Fruit fly (Drosophila melanogaster) whole organism, embryonic: ENCODE measurements around the gene Grip91.
A peak's percentile ranks its signal among the peaks of the same experiment; 100 is the strongest.

Experiments used
- Atf3 ChIP-seq: fragments of 200-800 bp; sonication (Bioruptor generic); optimal IDR thresholded peaks from 3 replicates; lab custom pipeline; 2016; ENCODE audit warnings: missing biosample characterization, missing genetic modification characterization
- Bteb2 ChIP-seq: fragments of 200-800 bp; sonication (Bioruptor generic); optimal IDR thresholded peaks from 2 replicates; lab custom pipeline; 2016; ENCODE audit warnings: missing biosample characterization, missing genetic modification characterization
- CG10274 ChIP-seq: fragments of 200-800 bp; sonication (Bioruptor generic); optimal IDR thresholded peaks from 3 replicates; lab custom pipeline; 2017; ENCODE audit warnings: missing biosample characterization, mild to moderate bottlenecking, missing genetic modification characterization
- CG11696 ChIP-seq: fragments of 200-800 bp; sonication (Bioruptor generic); IDR thresholded peaks from 2 replicates; pipeline ENCODE4 v1.3.6; 2022; ENCODE audit warnings: missing biosample characterization, missing genetic modification characterization
- CG12155 ChIP-seq: fragments of 200-800 bp; sonication (Bioruptor generic); optimal IDR thresholded peaks from 3 replicates; lab custom pipeline; 2016; ENCODE audit warnings: missing biosample characterization, missing genetic modification characterization
- CG12769 ChIP-seq: fragments of 200-800 bp; sonication (Bioruptor generic); optimal IDR thresholded peaks from 2 replicates; lab custom pipeline; 2019; ENCODE audit warnings: missing biosample characterization, mild to moderate bottlenecking, missing genetic modification characterization, moderate library complexity
- CG13894 ChIP-seq: fragments of 200-800 bp; sonication (Bioruptor generic); optimal IDR thresholded peaks from 3 replicates; lab custom pipeline; 2018; ENCODE audit warnings: missing biosample characterization, mild to moderate bottlenecking, missing genetic modification characterization, moderate library complexity
- CG1529 ChIP-seq: fragments of 200-800 bp; sonication (Bioruptor generic); optimal IDR thresholded peaks from 3 replicates; lab custom pipeline; 2018; ENCODE audit warnings: missing biosample characterization, missing genetic modification characterization
- CG17912 ChIP-seq: fragments of 200-800 bp; sonication (Bioruptor generic); optimal IDR thresholded peaks from 2 replicates; lab custom pipeline; 2018; ENCODE audit warnings: missing biosample characterization, mild to moderate bottlenecking, missing genetic modification characterization
- CG3163 ChIP-seq: fragments of 200-800 bp; sonication (Bioruptor generic); optimal IDR thresholded peaks from 3 replicates; lab custom pipeline; 2016; ENCODE audit warnings: missing biosample characterization, missing genetic modification characterization
- CG32767 ChIP-seq: fragments of 200-800 bp; sonication (Bioruptor generic); IDR thresholded peaks from 2 replicates; pipeline ENCODE4 v1.3.6; 2022; ENCODE audit warnings: missing biosample characterization, missing genetic modification characterization
- CG6765 ChIP-seq: fragments of 200-800 bp; sonication (Bioruptor generic); optimal IDR thresholded peaks from 3 replicates; lab custom pipeline; 2017; ENCODE audit warnings: missing biosample characterization, mild to moderate bottlenecking, missing genetic modification characterization
- CG7556 ChIP-seq: fragments of 200-800 bp; sonication (Bioruptor generic); optimal IDR thresholded peaks from 2 replicates; lab custom pipeline; 2017; ENCODE audit warnings: missing biosample characterization, mild to moderate bottlenecking, missing genetic modification characterization
- CG7786 ChIP-seq: fragments of 200-800 bp; sonication (Bioruptor generic); optimal IDR thresholded peaks from 2 replicates; lab custom pipeline; 2016; ENCODE audit warnings: missing biosample characterization, missing genetic modification characterization
- Dp ChIP-seq: fragments of 200-800 bp; sonication (Bioruptor generic); optimal IDR thresholded peaks from 2 replicates; lab custom pipeline; 2018; ENCODE audit warnings: missing biosample characterization, mild to moderate bottlenecking, missing genetic modification characterization, moderate library complexity
- HLH54F ChIP-seq: fragments of 200-800 bp; sonication (Bioruptor generic); optimal IDR thresholded peaks from 3 replicates; lab custom pipeline; 2016; ENCODE audit warnings: missing biosample characterization, missing genetic modification characterization
- HmgD ChIP-seq: fragments of 200-800 bp; sonication (Bioruptor generic); optimal IDR thresholded peaks from 3 replicates; lab custom pipeline; 2016; ENCODE audit warnings: missing biosample characterization, missing genetic modification characterization
- HmgZ ChIP-seq: fragments of 200-800 bp; sonication (Bioruptor generic); optimal IDR thresholded peaks from 2 replicates; lab custom pipeline; 2018; ENCODE audit warnings: missing biosample characterization, mild to moderate bottlenecking, missing genetic modification characterization
- Lim3 ChIP-seq: fragments of 200-800 bp; sonication (Bioruptor generic); IDR thresholded peaks from 2 replicates; pipeline ENCODE4 v1.3.6; 2022; ENCODE audit warnings: missing biosample characterization, missing genetic modification characterization
- MBD-R2 ChIP-seq: fragments of 200-800 bp; sonication (Bioruptor generic); IDR thresholded peaks from 2 replicates; pipeline ENCODE4 v1.3.6; 2022; ENCODE audit warnings: missing biosample characterization, missing genetic modification characterization
- NK7.1 ChIP-seq: fragments of 200-800 bp; sonication (Bioruptor generic); optimal IDR thresholded peaks from 3 replicates; lab custom pipeline; 2016; ENCODE audit warnings: missing biosample characterization, missing genetic modification characterization
- NfI ChIP-seq: fragments of 200-800 bp; sonication (Bioruptor generic); optimal IDR thresholded peaks from 3 replicates; lab custom pipeline; 2018; ENCODE audit warnings: missing biosample characterization, mild to moderate bottlenecking, missing genetic modification characterization, moderate library complexity
- Ssrp ChIP-seq: fragments of 200-800 bp; sonication (Bioruptor generic); optimal IDR thresholded peaks from 2 replicates; lab custom pipeline; 2018; ENCODE audit warnings: missing biosample characterization, mild to moderate bottlenecking, missing genetic modification characterization, moderate library complexity
- Xrp1 ChIP-seq: fragments of 200-800 bp; sonication (Bioruptor generic); IDR thresholded peaks from 2 replicates; pipeline ENCODE4 v1.3.6; 2022; ENCODE audit warnings: missing biosample characterization, missing genetic modification characterization
- ap ChIP-seq: fragments of 200-800 bp; sonication (Bioruptor generic); IDR thresholded peaks from 2 replicates; pipeline ENCODE4 v1.3.6; 2022; ENCODE audit warnings: missing biosample characterization, missing genetic modification characterization
- az2 ChIP-seq: fragments of 200-800 bp; sonication (Bioruptor generic); optimal IDR thresholded peaks from 3 replicates; lab custom pipeline; 2016; ENCODE audit warnings: missing biosample characterization, missing genetic modification characterization
- bbx ChIP-seq: fragments of 200-800 bp; sonication (Bioruptor generic); IDR thresholded peaks from 2 replicates; pipeline ENCODE4 v1.3.6; 2022; ENCODE audit warnings: missing biosample characterization, missing genetic modification characterization; ENCODE audit not compliant: partially characterized antibody
- bcd ChIP-seq: fragments of 200-800 bp; sonication (Bioruptor generic); optimal IDR thresholded peaks from 2 replicates; lab custom pipeline; 2017; ENCODE audit warnings: missing biosample characterization, mild to moderate bottlenecking, missing genetic modification characterization
- cad ChIP-seq: fragments of >200 bp; optimal IDR thresholded peaks from 2 replicates; lab custom pipeline; 2017; ENCODE audit warnings: missing biosample characterization, missing genetic modification characterization
- caup ChIP-seq: fragments of 200-800 bp; sonication (Bioruptor generic); optimal IDR thresholded peaks from 3 replicates; lab custom pipeline; 2017; ENCODE audit warnings: missing biosample characterization, mild to moderate bottlenecking, missing genetic modification characterization, moderate library complexity; ENCODE audit not compliant: severe bottlenecking
- crol ChIP-seq: fragments of 200-800 bp; sonication (Bioruptor generic); IDR thresholded peaks from 2 replicates; pipeline ENCODE4 v1.3.6; 2022; ENCODE audit warnings: missing biosample characterization, missing genetic modification characterization
- danr ChIP-seq: fragments of 200-800 bp; sonication (Bioruptor generic); IDR thresholded peaks from 2 replicates; pipeline ENCODE4 v1.3.6; 2022; ENCODE audit warnings: missing biosample characterization, missing genetic modification characterization
- dm ChIP-seq: fragments of 200-800 bp; sonication (Bioruptor generic); optimal IDR thresholded peaks from 3 replicates; lab custom pipeline; 2016; ENCODE audit warnings: missing biosample characterization, missing genetic modification characterization
- dpn ChIP-seq, 2 experiments: fragments of 200-800 bp; sonication (Bioruptor generic); optimal IDR thresholded peaks; 3 replicates each; lab custom pipeline; 2016; ENCODE audit warnings: missing biosample characterization in 2 of 2, missing genetic modification characterization in 2 of 2
- fd64A ChIP-seq: fragments of 200-800 bp; sonication (Bioruptor generic); optimal IDR thresholded peaks from 3 replicates; lab custom pipeline; 2018; ENCODE audit warnings: missing biosample characterization, mild to moderate bottlenecking, missing genetic modification characterization
- gem ChIP-seq: fragments of 200-800 bp; sonication (Bioruptor generic); optimal IDR thresholded peaks from 2 replicates; lab custom pipeline; 2019; ENCODE audit warnings: missing biosample characterization, mild to moderate bottlenecking, missing genetic modification characterization, moderate library complexity
- grn ChIP-seq: fragments of 200-800 bp; sonication (Bioruptor generic); optimal IDR thresholded peaks from 3 replicates; lab custom pipeline; 2017; ENCODE audit warnings: missing biosample characterization, missing genetic modification characterization
- jumu ChIP-seq: fragments of 200-800 bp; sonication (Bioruptor generic); optimal IDR thresholded peaks from 3 replicates; lab custom pipeline; 2016; ENCODE audit warnings: missing biosample characterization, missing genetic modification characterization
- luna ChIP-seq: fragments of 200-800 bp; sonication (Bioruptor generic); optimal IDR thresholded peaks from 2 replicates; lab custom pipeline; 2016; ENCODE audit warnings: missing biosample characterization, missing genetic modification characterization
- nerfin-2 ChIP-seq: fragments of 200-800 bp; sonication (Bioruptor generic); IDR thresholded peaks from 2 replicates; pipeline ENCODE4 v1.3.6; 2022; ENCODE audit warnings: missing biosample characterization, missing genetic modification characterization; ENCODE audit not compliant: partially characterized antibody
- otp ChIP-seq: fragments of 200-800 bp; sonication (Bioruptor generic); IDR thresholded peaks from 3 replicates; pipeline ENCODE4, ENCODE4 v1.3.6; 2022; ENCODE audit warnings: missing biosample characterization, missing genetic modification characterization
- pfk ChIP-seq: fragments of 200-800 bp; sonication (Bioruptor generic); optimal IDR thresholded peaks from 2 replicates; lab custom pipeline; 2018; ENCODE audit warnings: missing biosample characterization, mild to moderate bottlenecking, missing genetic modification characterization, moderate library complexity
- pzg ChIP-seq: fragments of 200-800 bp; sonication (Bioruptor generic); optimal IDR thresholded peaks from 3 replicates; lab custom pipeline; 2018; ENCODE audit warnings: missing biosample characterization, mild to moderate bottlenecking, missing genetic modification characterization, moderate library complexity
- sr ChIP-seq: fragments of 200-800 bp; sonication (Bioruptor generic); IDR thresholded peaks from 3 replicates; pipeline ENCODE4 v1.3.6; 2022; ENCODE audit warnings: missing biosample characterization, missing genetic modification characterization
- stc ChIP-seq: fragments of 200-800 bp; sonication (Bioruptor generic); IDR thresholded peaks from 2 replicates; pipeline ENCODE4 v1.3.6; 2022; ENCODE audit warnings: missing biosample characterization, missing genetic modification characterization
- tll ChIP-seq, 2 experiments: fragments of 200-800 bp in 1 of 2; fragments of >200 bp in 1 of 2; sonication (Bioruptor generic) in 1 of 2; optimal IDR thresholded peaks; 2 replicates each; lab custom pipeline; 2017 to 2019; ENCODE audit warnings: missing biosample characterization in 2 of 2, missing genetic modification characterization in 2 of 2, mild to moderate bottlenecking in 1 of 2, moderate library complexity in 1 of 2
- trh ChIP-seq: fragments of 200-800 bp; sonication (Bioruptor generic); optimal IDR thresholded peaks from 2 replicates; lab custom pipeline; 2016; ENCODE audit warnings: missing biosample characterization, missing genetic modification characterization
- wek ChIP-seq: fragments of 200-800 bp; sonication (Bioruptor generic); optimal IDR thresholded peaks from 3 replicates; lab custom pipeline; 2018; ENCODE audit warnings: missing biosample characterization, mild to moderate bottlenecking, missing genetic modification characterization, moderate library complexity
- z ChIP-seq: fragments of 200-800 bp; sonication (Bioruptor generic); IDR thresholded peaks from 3 replicates; pipeline ENCODE4 v1.3.6; 2022; ENCODE audit warnings: missing biosample characterization, missing genetic modification characterization
- zfh2 ChIP-seq: fragments of 200-800 bp; sonication (Bioruptor generic); optimal IDR thresholded peaks from 2 replicates; lab custom pipeline; 2016; ENCODE audit warnings: missing biosample characterization, missing genetic modification characterization

The Grip91 gene

dm6 chrX:13781739-13782502 lies 37.4 kb upstream of the Grip91 start, which contains the start of the genes CtsB and amrt (continued):
- TF ChIP-seq NfI (GFP tag; lab: Kevin White, UChicago) (peak; percentile 44), bcd (peak; percentile 35), CG17912 (GFP tag; lab: Kevin White, UChicago) (no peak), CG1529 (GFP tag; lab: Kevin White, UChicago) (no peak), Ssrp (tag; lab: Kevin White, UChicago) (peak; percentile 10), MBD-R2 (GFP tag; lab: Robert Waterston, UW) (peak; percentile 52), danr (GFP tag; lab: Robert Waterston, UW) (no peak), Dp (peak; percentile 45), Lim3 (GFP tag; lab: Robert Waterston, UW) (no peak), CG13894 (tag; lab: Kevin White, UChicago) (no peak), grn (GFP tag; lab: Kevin White, UChicago) (peak; percentile 46), cad (GFP tag; lab: Kevin White, UChicago) (no peak), az2 (GFP tag; lab: Kevin White, UChicago) (peak; percentile 14), CG10274 (GFP tag; lab: Kevin White, UChicago) (no peak), dpn (GFP tag; optimal IDR thresholded peaks at IDR 0.05; lab: Kevin White, UChicago) (peak; percentile 51 to 68), HmgZ (tag; lab: Kevin White, UChicago) (peak; percentile 46), pfk (no peak), sr (GFP tag; lab: Robert Waterston, UW) (no peak), Atf3 (GFP tag; lab: Kevin White, UChicago) (peak; percentile 6), CG3163 (GFP tag; lab: Kevin White, UChicago) (peak; percentile 88), trh (GFP tag; lab: Kevin White, UChicago) (no peak), HLH54F (GFP tag; lab: Kevin White, UChicago) (peak; percentile 67), gem (tag; lab: Kevin White, UChicago) (peak; percentile 47), CG12155 (GFP tag; lab: Kevin White, UChicago) (peak; percentile 32), fd64A (GFP tag; lab: Kevin White, UChicago) (no peak), stc (GFP tag; lab: Robert Waterston, UW) (no peak), CG12769 (peak; percentile 59), dm (GFP tag; lab: Kevin White, UChicago) (peak; percentile 44), NK7.1 (GFP tag; lab: Kevin White, UChicago) (no peak), pzg (peak; percentile 68), luna (GFP tag; lab: Kevin White, UChicago) (peak; percentile 7), bbx (GFP tag; lab: Robert Waterston, UW) (peak; percentile 72), ap (no peak), caup (GFP tag; lab: Kevin White, UChicago) (peak; percentile 28), HmgD (GFP tag; lab: Kevin White, UChicago) (peak; percentile 68), wek (GFP tag; lab: Kevin White, UChicago) (no peak), CG11696 (GFP tag; lab: Robert Waterston, UW) (no peak), z (GFP tag; lab: Robert Waterston, UW) (no peak), CG6765 (no peak), Bteb2 (GFP tag; lab: Kevin White, UChicago) (peak; percentile 6), CG7786 (GFP tag; lab: Kevin White, UChicago) (peak; percentile 50), CG7556 (GFP tag; lab: Kevin White, UChicago) (no peak), CG32767 (GFP tag; lab: Robert Waterston, UW) (no peak), otp (GFP tag; lab: Robert Waterston, UW) (no peak), Xrp1 (GFP tag; lab: Robert Waterston, UW) (peak; percentile 9; the same call in 1 of the 2 replicates), zfh2 (GFP tag; lab: Kevin White, UChicago) (peak; percentile 60), tll (GFP tag; optimal IDR thresholded peaks at IDR 0.05; lab: Kevin White, UChicago) (peak in 1 of 2 experiments; percentile 87), nerfin-2 (peak; percentile 58; the same call in 1 of the 2 replicates), jumu (GFP tag; lab: Kevin White, UChicago) (peak; percentile 54), crol (GFP tag; lab: Robert Waterston, UW) (no peak)
